Fruit fly (Drosophila melanogaster): ENCODE results near the gene D19A.

D19A gene

dm6 chr3L:6217212-6217611 is 28.3 kb upstream of the D19A start (continued):
- TF ChIP-seq CG10565 (GFP tag; optimal IDR thresholded peaks at IDR 0.05): no peak
- peak; percentile 84 for TF ChIP-seq CG15601 (tag; optimal IDR thresholded peaks at IDR 0.05)
- TF ChIP-seq stc (GFP tag; IDR thresholded peaks at IDR 0.05): peak; percentile 74; the same call in 1 of the 2 replicates
- TF ChIP-seq lola (GFP tag; optimal IDR thresholded peaks at IDR 0.05): peak in 1 of 3 experiments; percentile 90
- peak; percentile 78 for TF ChIP-seq tap (tag; optimal IDR thresholded peaks at IDR 0.05)
- peak; percentile 51 for TF ChIP-seq CG7271 (tag; optimal IDR thresholded peaks at IDR 0.05)
- peak; percentile 37; the same call in 1 of the 2 replicates for TF ChIP-seq CG5953 (GFP tag; IDR thresholded peaks at IDR 0.05)
- no peak for TF ChIP-seq pnt (GFP tag; optimal IDR thresholded peaks at IDR 0.05)
- TF ChIP-seq CG18619 (GFP tag; optimal IDR thresholded peaks at IDR 0.05): peak; percentile 27
- peak; percentile 70 for TF ChIP-seq peb (GFP tag; IDR thresholded peaks at IDR 0.05)
- TF ChIP-seq CG31224 (GFP tag; IDR thresholded peaks at IDR 0.05): no peak
- peak; percentile 69 for TF ChIP-seq HLH3B (GFP tag; IDR thresholded peaks at IDR 0.05)
- peak; percentile 14 for TF ChIP-seq CG9437 (GFP tag; optimal IDR thresholded peaks at IDR 0.05)
- peak; percentile 80 for TF ChIP-seq fd96Cb (tag; optimal IDR thresholded peaks at IDR 0.05)
- TF ChIP-seq CG33557 (GFP tag; optimal IDR thresholded peaks at IDR 0.05): peak; percentile 57
- TF ChIP-seq stwl (tag; optimal IDR thresholded peaks at IDR 0.05): no peak
- no peak for TF ChIP-seq CG9609 (GFP tag; optimal IDR thresholded peaks at IDR 0.05)
- no peak for TF ChIP-seq Dip2 (GFP tag; IDR thresholded peaks at IDR 0.05)
- TF ChIP-seq Vsx1 (GFP tag; optimal IDR thresholded peaks at IDR 0.05): peak; percentile 1
- peak; percentile 80 for TF ChIP-seq Blimp-1 (GFP tag; optimal IDR thresholded peaks at IDR 0.05)
- TF ChIP-seq PHDP (tag; optimal IDR thresholded peaks at IDR 0.05): peak; percentile 69
- 0 out of 2 replicates have a peak, but pooled peaks have one; percentile 19 for TF ChIP-seq CG8765 (GFP tag; IDR thresholded peaks at IDR 0.05)
- TF ChIP-seq Max (GFP tag; optimal IDR thresholded peaks at IDR 0.05): no peak
- peak; percentile 42 for TF ChIP-seq Abd-B (GFP tag; optimal IDR thresholded peaks at IDR 0.05)
- TF ChIP-seq CG4404 (GFP tag; IDR thresholded peaks at IDR 0.05): peak; percentile 53
- no peak for TF ChIP-seq HmgD (GFP tag; optimal IDR thresholded peaks at IDR 0.05)
- TF ChIP-seq Side (GFP tag; optimal IDR thresholded peaks at IDR 0.05): peak; percentile 11
- peak; percentile 54; the same call in 1 of the 2 replicates for TF ChIP-seq CG14667 (GFP tag; IDR thresholded peaks at IDR 0.05)
- 0 out of 2 replicates have a peak, but pooled peaks have one; percentile 32 for TF ChIP-seq wor (GFP tag; IDR thresholded peaks at IDR 0.05)
- peak; percentile 16; the same call in 1 of the 2 replicates for TF ChIP-seq CG10321 (GFP tag; IDR thresholded peaks at IDR 0.05)
- peak; percentile 39 for TF ChIP-seq org-1 (GFP tag; optimal IDR thresholded peaks at IDR 0.05)
- peak; percentile 19 for TF ChIP-seq dm (GFP tag; optimal IDR thresholded peaks at IDR 0.05)
- TF ChIP-seq lmd (GFP tag; IDR thresholded peaks at IDR 0.05): peak; percentile 15; the same call in 1 of the 2 replicates
- peak; percentile 45; the same call in 1 of the 2 replicates for TF ChIP-seq CG32772 (GFP tag; IDR thresholded peaks at IDR 0.05)
- peak; percentile 36; the same call in 1 of the 3 replicates for TF ChIP-seq CG3726 (GFP tag; IDR thresholded peaks at IDR 0.05)
- TF ChIP-seq CG10209 (GFP tag; optimal IDR thresholded peaks at IDR 0.05): peak; percentile 13
- TF ChIP-seq CG10654 (GFP tag; optimal IDR thresholded peaks at IDR 0.05): peak; percentile 44
- TF ChIP-seq Doc3 (GFP tag; IDR thresholded peaks at IDR 0.05; ENCODE audit: partially characterized antibody): no peak
- peak; percentile 55 for TF ChIP-seq CG16815 (GFP tag; optimal IDR thresholded peaks at IDR 0.05)
- peak; percentile 81 for TF ChIP-seq oc (tag; optimal IDR thresholded peaks at IDR 0.05)
- peak; percentile 93 for TF ChIP-seq vvl (GFP tag; IDR thresholded peaks at IDR 0.05)
- peak; percentile 66; the same call in 1 of the 2 replicates for TF ChIP-seq CG10959 (GFP tag; IDR thresholded peaks at IDR 0.05)
- no peak for TF ChIP-seq br (optimal IDR thresholded peaks at IDR 0.05)
- TF ChIP-seq lov (optimal IDR thresholded peaks at IDR 0.05): no peak
- TF ChIP-seq lov (GFP tag; IDR thresholded peaks at IDR 0.05): 0 out of 3 replicates have a peak, but pooled peaks have one; percentile 47
- TF ChIP-seq CG11093 (GFP tag; IDR thresholded peaks at IDR 0.05): peak; percentile 48; the same call in 1 of the 3 replicates
- no peak for TF ChIP-seq zfh2 (GFP tag; optimal IDR thresholded peaks at IDR 0.05)
- TF ChIP-seq CG5245 (GFP tag; optimal IDR thresholded peaks at IDR 0.05): peak; percentile 50
- TF ChIP-seq nmo (GFP tag; optimal IDR thresholded peaks at IDR 0.05): peak; percentile 87
- no peak for TF ChIP-seq CG42726 (GFP tag; IDR thresholded peaks at IDR 0.05; ENCODE audit: partially characterized antibody)
- no peak for TF ChIP-seq bbx (GFP tag; IDR thresholded peaks at IDR 0.05; ENCODE audit: partially characterized antibody)
